Fruit fly (Drosophila melanogaster) whole organism, embryonic: ENCODE results near the gene Pdhb.
A peak's percentile ranks its signal among the peaks of the same experiment; 100 is the strongest.

Source experiments
- Atf3 ChIP-seq: fragments of 200-800 bp; sonication (Bioruptor generic); optimal IDR thresholded peaks from 3 replicates; lab custom pipeline; 2016; ENCODE audit warnings: missing biosample characterization, missing genetic modification characterization
- Atf6 ChIP-seq: fragments of 200-800 bp; sonication (Bioruptor generic); IDR thresholded peaks from 2 replicates; pipeline ENCODE4 v1.3.6; 2022; ENCODE audit warnings: missing biosample characterization, missing genetic modification characterization
- Awh ChIP-seq: fragments of 200-800 bp; sonication (Bioruptor generic); IDR thresholded peaks from 2 replicates; pipeline ENCODE4, ENCODE4 v1.3.6; 2022; ENCODE audit warnings: missing biosample characterization, missing genetic modification characterization
- Bgb ChIP-seq: fragments of 200-800 bp; sonication (Bioruptor generic); IDR thresholded peaks from 2 replicates; pipeline ENCODE4 v1.3.6; 2022; ENCODE audit warnings: missing biosample characterization, missing genetic modification characterization; ENCODE audit not compliant: partially characterized antibody
- CG10147 ChIP-seq: fragments of 200-800 bp; sonication (Bioruptor generic); optimal IDR thresholded peaks from 2 replicates; lab custom pipeline; 2019; ENCODE audit warnings: missing biosample characterization, mild to moderate bottlenecking, missing genetic modification characterization, moderate library complexity
- CG12071 ChIP-seq: fragments of 200-800 bp; sonication (Bioruptor generic); optimal IDR thresholded peaks from 3 replicates; lab custom pipeline; 2018; ENCODE audit warnings: missing biosample characterization, mild to moderate bottlenecking, missing genetic modification characterization
- CG1233 ChIP-seq: fragments of 200-800 bp; sonication (Bioruptor generic); optimal IDR thresholded peaks from 4 replicates; lab custom pipeline; 2018; ENCODE audit warnings: missing biosample characterization, mild to moderate bottlenecking, missing genetic modification characterization
- CG12391 ChIP-seq: fragments of 200-800 bp; sonication (Bioruptor generic); optimal IDR thresholded peaks from 3 replicates; lab custom pipeline; 2018; ENCODE audit warnings: missing biosample characterization, mild to moderate bottlenecking, missing genetic modification characterization, moderate library complexity
- CG12659 ChIP-seq: fragments of 200-800 bp; sonication (Bioruptor generic); optimal IDR thresholded peaks from 3 replicates; lab custom pipeline; 2017; ENCODE audit warnings: mild to moderate bottlenecking, missing biosample characterization, missing genetic modification reagents, missing genetic modification characterization
- CG13123 ChIP-seq: fragments of 200-800 bp; sonication (Bioruptor generic); optimal IDR thresholded peaks from 2 replicates; lab custom pipeline; 2016; ENCODE audit warnings: missing biosample characterization, missing genetic modification characterization
- CG14014 ChIP-seq: fragments of 200-800 bp; sonication (Bioruptor generic); IDR thresholded peaks from 2 replicates; pipeline ENCODE4 v1.3.6; 2022; ENCODE audit warnings: missing biosample characterization, missing genetic modification characterization
- CG14710 ChIP-seq: fragments of 200-800 bp; sonication (Bioruptor generic); optimal IDR thresholded peaks from 3 replicates; lab custom pipeline; 2019; ENCODE audit warnings: missing biosample characterization, mild to moderate bottlenecking, missing genetic modification characterization, moderate library complexity
- CG15269 ChIP-seq: fragments of 200-800 bp; sonication (Bioruptor generic); optimal IDR thresholded peaks from 2 replicates; lab custom pipeline; 2018; ENCODE audit warnings: missing biosample characterization, mild to moderate bottlenecking, missing genetic modification characterization, moderate library complexity
- CG17186 ChIP-seq: fragments of 200-800 bp; sonication (Bioruptor generic); optimal IDR thresholded peaks from 3 replicates; lab custom pipeline; 2017; ENCODE audit warnings: missing biosample characterization, missing genetic modification reagents, missing genetic modification characterization
- CG17359 ChIP-seq: fragments of 200-800 bp; sonication (Bioruptor generic); optimal IDR thresholded peaks from 3 replicates; lab custom pipeline; 2018; ENCODE audit warnings: missing biosample characterization, mild to moderate bottlenecking, missing genetic modification characterization, moderate library complexity
- CG17361 ChIP-seq: fragments of 200-800 bp; sonication (Bioruptor generic); IDR thresholded peaks from 3 replicates; pipeline ENCODE4 v1.3.6; 2022; ENCODE audit warnings: missing biosample characterization, missing genetic modification characterization
- CG1832 ChIP-seq: fragments of 200-800 bp; sonication (Bioruptor generic); optimal IDR thresholded peaks from 2 replicates; lab custom pipeline; 2017; ENCODE audit warnings: missing biosample characterization, mild to moderate bottlenecking, missing genetic modification characterization, inconsistent platforms
- CG2875 ChIP-seq: fragments of 200-800 bp; sonication (Bioruptor generic); optimal IDR thresholded peaks from 2 replicates; lab custom pipeline; 2017; ENCODE audit warnings: missing biosample characterization, mild to moderate bottlenecking, missing genetic modification characterization, missing genetic modification reagents
- CG31388 ChIP-seq: fragments of 200-800 bp; sonication (Bioruptor generic); optimal IDR thresholded peaks from 2 replicates; lab custom pipeline; 2016; ENCODE audit warnings: missing biosample characterization, missing genetic modification characterization
- CG4424 ChIP-seq: fragments of 200-800 bp; sonication (Bioruptor generic); optimal IDR thresholded peaks from 3 replicates; lab custom pipeline; 2016; ENCODE audit warnings: missing biosample characterization, missing genetic modification characterization
- CG6813 ChIP-seq: fragments of 200-800 bp; sonication (Bioruptor generic); optimal IDR thresholded peaks from 2 replicates; lab custom pipeline; 2017; ENCODE audit warnings: missing biosample characterization, missing genetic modification characterization, mild to moderate bottlenecking, moderate library complexity, missing genetic modification reagents
- CG7271 ChIP-seq: fragments of 200-800 bp; sonication (Bioruptor generic); optimal IDR thresholded peaks from 2 replicates; lab custom pipeline; 2018; ENCODE audit warnings: missing biosample characterization, mild to moderate bottlenecking, missing genetic modification characterization, moderate library complexity
- CG7357 ChIP-seq: fragments of 200-800 bp; sonication (Bioruptor generic); IDR thresholded peaks from 3 replicates; pipeline ENCODE4 v1.3.6; 2022; ENCODE audit warnings: missing biosample characterization, missing genetic modification characterization
- CG7786 ChIP-seq: fragments of 200-800 bp; sonication (Bioruptor generic); optimal IDR thresholded peaks from 2 replicates; lab custom pipeline; 2016; ENCODE audit warnings: missing biosample characterization, missing genetic modification characterization
- CG8944 ChIP-seq: fragments of 200-800 bp; sonication (Bioruptor generic); optimal IDR thresholded peaks from 3 replicates; lab custom pipeline; 2016; ENCODE audit warnings: missing biosample characterization, missing genetic modification characterization
- Chrac-16 ChIP-seq: fragments of 200-800 bp; sonication (Bioruptor generic); optimal IDR thresholded peaks from 3 replicates; lab custom pipeline; 2016; ENCODE audit warnings: missing biosample characterization, missing genetic modification characterization
- Dip2 ChIP-seq: fragments of 200-800 bp; sonication (Bioruptor generic); IDR thresholded peaks from 2 replicates; pipeline ENCODE4 v1.3.6; 2022; ENCODE audit warnings: missing biosample characterization, missing genetic modification characterization
- Doc3 ChIP-seq: fragments of 200-800 bp; sonication (Bioruptor generic); IDR thresholded peaks from 3 replicates; pipeline ENCODE4 v1.3.6; 2022; ENCODE audit warnings: missing biosample characterization, missing genetic modification characterization; ENCODE audit not compliant: partially characterized antibody
- Jarid2 ChIP-seq: fragments of 200-800 bp; sonication (Bioruptor generic); optimal IDR thresholded peaks from 3 replicates; lab custom pipeline; 2017; ENCODE audit warnings: mild to moderate bottlenecking, missing biosample characterization, missing genetic modification reagents, missing genetic modification characterization
- NK7.1 ChIP-seq: fragments of 200-800 bp; sonication (Bioruptor generic); optimal IDR thresholded peaks from 3 replicates; lab custom pipeline; 2016; ENCODE audit warnings: missing biosample characterization, missing genetic modification characterization
- Oaz ChIP-seq: fragments of 200-800 bp; sonication (Bioruptor generic); IDR thresholded peaks from 2 replicates; pipeline ENCODE4 v1.3.6; 2022; ENCODE audit warnings: missing biosample characterization, missing genetic modification characterization
- Pdp1 ChIP-seq, 2 experiments: fragments of 200-800 bp; sonication (Bioruptor generic); optimal IDR thresholded peaks; 3 replicates each; lab custom pipeline; 2016; ENCODE audit warnings: missing biosample characterization in 2 of 2, missing genetic modification characterization in 2 of 2, mild to moderate bottlenecking in 1 of 2, moderate library complexity in 1 of 2
- Six4 ChIP-seq: fragments of 200-800 bp; sonication (Bioruptor generic); optimal IDR thresholded peaks from 2 replicates; lab custom pipeline; 2016; ENCODE audit warnings: missing biosample characterization, missing genetic modification characterization
- bcd ChIP-seq: fragments of 200-800 bp; sonication (Bioruptor generic); optimal IDR thresholded peaks from 2 replicates; lab custom pipeline; 2017; ENCODE audit warnings: missing biosample characterization, mild to moderate bottlenecking, missing genetic modification characterization
- cg ChIP-seq: fragments of 200-800 bp; sonication (Bioruptor generic); optimal IDR thresholded peaks from 3 replicates; lab custom pipeline; 2019; ENCODE audit warnings: missing biosample characterization, mild to moderate bottlenecking, missing genetic modification characterization, moderate library complexity
- chm ChIP-seq: fragments of 200-800 bp; sonication (Bioruptor generic); IDR thresholded peaks from 2 replicates; pipeline ENCODE4 v1.3.6; 2022; ENCODE audit warnings: missing biosample characterization, missing genetic modification characterization
- corto ChIP-seq: fragments of 200-800 bp; sonication (Bioruptor generic); optimal IDR thresholded peaks from 2 replicates; lab custom pipeline; 2016; ENCODE audit warnings: missing biosample characterization, mild to moderate bottlenecking, missing genetic modification characterization, moderate library complexity
- ems ChIP-seq: fragments of 200-800 bp; sonication (Bioruptor generic); optimal IDR thresholded peaks from 3 replicates; lab custom pipeline; 2016; ENCODE audit warnings: missing biosample characterization, missing genetic modification characterization
- fd3F ChIP-seq: fragments of 200-800 bp; sonication (Bioruptor generic); optimal IDR thresholded peaks from 2 replicates; lab custom pipeline; 2018; ENCODE audit warnings: missing biosample characterization, mild to moderate bottlenecking, missing genetic modification characterization, moderate library complexity
- grau ChIP-seq: fragments of 200-800 bp; optimal IDR thresholded peaks from 3 replicates; lab custom pipeline; 2019; ENCODE audit warnings: missing biosample characterization, mild to moderate bottlenecking, missing genetic modification characterization, moderate library complexity
- h ChIP-seq: fragments of >200 bp; optimal IDR thresholded peaks from 2 replicates; lab custom pipeline; 2017
- hth ChIP-seq: fragments of >200 bp; optimal IDR thresholded peaks from 2 replicates; lab custom pipeline; 2017; ENCODE audit warnings: inconsistent platforms
- maf-S ChIP-seq: fragments of 200-800 bp; sonication (Bioruptor generic); optimal IDR thresholded peaks from 2 replicates; lab custom pipeline; 2016; ENCODE audit warnings: missing biosample characterization, missing genetic modification characterization
- p53 ChIP-seq: fragments of 200-800 bp; sonication (Bioruptor generic); optimal IDR thresholded peaks from 2 replicates; lab custom pipeline; 2016; ENCODE audit warnings: missing biosample characterization, missing genetic modification characterization
- pho ChIP-seq: fragments of 200-800 bp; sonication (Bioruptor generic); optimal IDR thresholded peaks from 2 replicates; lab custom pipeline; 2016; ENCODE audit warnings: missing biosample characterization, missing genetic modification characterization
- prd ChIP-seq, 3 experiments: fragments of >200 bp in 2 of 3; fragments of 200-800 bp in 1 of 3; sonication (Bioruptor generic) in 1 of 3; optimal IDR thresholded peaks in 2 of 3; IDR thresholded peaks in 1 of 3; 2 replicates in 2 of 3; 3 replicates in 1 of 3; pipeline versions ENCODE4 v1.3.6 to Lab custom; 2017 to 2022; ENCODE audit warnings: missing biosample characterization in 1 of 3, missing genetic modification characterization in 1 of 3
- salm ChIP-seq: fragments of 200-800 bp; sonication (Bioruptor generic); optimal IDR thresholded peaks from 2 replicates; lab custom pipeline; 2018; ENCODE audit warnings: missing biosample characterization, mild to moderate bottlenecking, missing genetic modification characterization
- twi ChIP-seq: fragments of 200-800 bp; optimal IDR thresholded peaks from 2 replicates; lab custom pipeline; 2019; ENCODE audit warnings: missing biosample characterization, mild to moderate bottlenecking, missing genetic modification characterization, moderate library complexity
- zfh1 ChIP-seq: fragments of 200-800 bp; sonication (Bioruptor generic); IDR thresholded peaks from 3 replicates; pipeline ENCODE4 v1.3.6; 2022; ENCODE audit warnings: missing biosample characterization, missing genetic modification characterization

The Pdhb gene

dm6 chr3R:29068430-29069207 is 44.3 kb upstream of the Pdhb start (continued):
- no peak for TF ChIP-seq Chrac-16 (GFP tag; lab: Kevin White, UChicago)
- TF ChIP-seq CG4424 (GFP tag; lab: Kevin White, UChicago), result peak; percentile 32
- peak in 1 of 2 experiments; percentile 31 for TF ChIP-seq Pdp1 (GFP tag; optimal IDR thresholded peaks at IDR 0.05; lab: Kevin White, UChicago)
- TF ChIP-seq zfh1 (GFP tag; lab: Robert Waterston, UW), result peak; percentile 45; the same call in 1 of the 3 replicates
- no peak for TF ChIP-seq CG7786 (GFP tag; lab: Kevin White, UChicago)
- TF ChIP-seq cg (GFP tag; lab: Kevin White, UChicago), result no peak
- TF ChIP-seq CG15269 (tag; lab: Kevin White, UChicago), result peak; percentile 49
- no peak for TF ChIP-seq prd (optimal IDR thresholded peaks at IDR 0.05; lab: Kevin White, UChicago)
- TF ChIP-seq prd (GFP tag; IDR thresholded peaks at IDR 0.05; lab: Robert Waterston, UW), result peak; percentile 48; the same call in 1 of the 3 replicates
- peak; percentile 43 for TF ChIP-seq CG12391 (tag; lab: Kevin White, UChicago)
- TF ChIP-seq pho (GFP tag; lab: Kevin White, UChicago), result no peak
- peak; percentile 40; the same call in 1 of the 2 replicates for TF ChIP-seq CG14014 (GFP tag; lab: Robert Waterston, UW)
- no peak for TF ChIP-seq CG8944 (GFP tag; lab: Kevin White, UChicago)
- no peak for TF ChIP-seq p53 (GFP tag; lab: Kevin White, UChicago)
- TF ChIP-seq CG10147 (GFP tag; lab: Kevin White, UChicago), result no peak
- TF ChIP-seq CG2875 (GFP tag; lab: Kevin White, UChicago), result no peak
- no peak for TF ChIP-seq Jarid2 (GFP tag; lab: Kevin White, UChicago)
- 0 out of 2 replicates have a peak, but pooled peaks have one; percentile 30 for TF ChIP-seq Atf6
- TF ChIP-seq CG31388 (GFP tag; lab: Kevin White, UChicago), result no peak
- no peak for TF ChIP-seq CG17186 (GFP tag; lab: Kevin White, UChicago)
- TF ChIP-seq CG12071 (GFP tag; lab: Kevin White, UChicago), result peak; percentile 31
- TF ChIP-seq fd3F, result peak; percentile 20
- TF ChIP-seq grau, result peak; percentile 49
- TF ChIP-seq Awh (GFP tag; lab: Robert Waterston, UW), result 0 out of 2 replicates have a peak, but pooled peaks have one; percentile 31
- TF ChIP-seq corto (GFP tag; lab: Kevin White, UChicago), result peak; percentile 29
- no peak for TF ChIP-seq h (lab: Kevin White, UChicago)
- TF ChIP-seq Oaz (GFP tag; lab: Robert Waterston, UW), result no peak
- TF ChIP-seq bcd (GFP tag; lab: Kevin White, UChicago), result peak; percentile 53
- TF ChIP-seq Atf3 (GFP tag; lab: Kevin White, UChicago), result no peak
- TF ChIP-seq CG6813 (GFP tag; lab: Kevin White, UChicago), result peak; percentile 38
- no peak for TF ChIP-seq twi (tag; lab: Kevin White, UChicago)
- TF ChIP-seq chm (GFP tag; lab: Robert Waterston, UW), result no peak; the same call in 1 of the 2 replicates
- TF ChIP-seq Six4 (GFP tag; lab: Kevin White, UChicago), result no peak
- no peak for TF ChIP-seq CG1233 (GFP tag; lab: Kevin White, UChicago)
- TF ChIP-seq CG17359 (tag; lab: Kevin White, UChicago), result peak; percentile 32
- no peak for TF ChIP-seq Bgb (GFP tag; lab: Robert Waterston, UW)
- no peak for TF ChIP-seq CG13123 (GFP tag; lab: Kevin White, UChicago)
- no peak for TF ChIP-seq Doc3 (GFP tag; lab: Robert Waterston, UW)
- no peak for TF ChIP-seq CG1832 (GFP tag; lab: Kevin White, UChicago)
- TF ChIP-seq ems (GFP tag; lab: Kevin White, UChicago), result no peak
- TF ChIP-seq maf-S (GFP tag; lab: Kevin White, UChicago), result peak; percentile 30
- no peak for TF ChIP-seq NK7.1 (GFP tag; lab: Kevin White, UChicago)
- TF ChIP-seq CG17361, result peak; percentile 32; the same call in 1 of the 3 replicates
- no peak for TF ChIP-seq Dip2
- peak; percentile 3 for TF ChIP-seq CG14710 (tag; lab: Kevin White, UChicago)
- TF ChIP-seq hth, result no peak
- peak; percentile 26 for TF ChIP-seq CG12659 (GFP tag; lab: Kevin White, UChicago)
- TF ChIP-seq CG7271 (tag; lab: Kevin White, UChicago), result no peak
- TF ChIP-seq CG7357 (GFP tag; lab: Robert Waterston, UW), result peak; percentile 29; the same call in 1 of the 3 replicates
- TF ChIP-seq salm (tag; lab: Kevin White, UChicago), result no peak
